Worm (Caenorhabditis elegans) whole organism, L1 larva: ENCODE measurements around the gene hex-2.

Source experiments
- aha-1 ChIP-seq: fragments of 150-350 bp; optimal IDR thresholded peaks from 2 replicates; lab custom pipeline; 2014; ENCODE audit warnings: missing biosample characterization, missing genetic modification characterization
- alr-1 ChIP-seq: fragments of 200-800 bp; sonication (Bioruptor generic); optimal IDR thresholded peaks from 2 replicates; lab custom pipeline; 2018; ENCODE audit warnings: borderline replicate concordance, mild to moderate bottlenecking, missing genetic modification characterization, missing compliant biosample characterization
- aly-2 ChIP-seq: fragments of 150-350 bp; optimal IDR thresholded peaks from 2 replicates; lab custom pipeline; 2014; ENCODE audit warnings: missing biosample characterization, missing genetic modification characterization
- ama-1 ChIP-seq: fragments of 150-350 bp; optimal IDR thresholded peaks from 2 replicates; lab custom pipeline; 2014
- blmp-1 ChIP-seq: fragments of 150-350 bp; optimal IDR thresholded peaks from 2 replicates; lab custom pipeline; 2014; ENCODE audit warnings: missing biosample characterization, missing genetic modification characterization
- ceh-63 ChIP-seq: fragments of 200-800 bp; sonication (Bioruptor generic); optimal IDR thresholded peaks from 2 replicates; lab custom pipeline; 2018; ENCODE audit warnings: mild to moderate bottlenecking, missing genetic modification characterization, missing compliant biosample characterization
- ceh-88 ChIP-seq: fragments of 200-800 bp; sonication (Bioruptor generic); IDR thresholded peaks from 2 replicates; pipeline ENCODE4 v1.3.6; 2022; ENCODE audit warnings: missing genetic modification characterization, missing compliant biosample characterization
- ceh-90 ChIP-seq: sonication (generic microtip); optimal IDR thresholded peaks from 2 replicates; lab custom pipeline; 2016; ENCODE audit warnings: missing genetic modification characterization, missing compliant biosample characterization
- ces-1 ChIP-seq: fragments of 150-350 bp; optimal IDR thresholded peaks from 2 replicates; lab custom pipeline; 2014; ENCODE audit warnings: missing biosample characterization, missing genetic modification reagents, missing genetic modification characterization
- dsc-1 ChIP-seq: sonication (generic microtip); optimal IDR thresholded peaks from 2 replicates; lab custom pipeline; 2016; ENCODE audit warnings: mild to moderate bottlenecking, missing genetic modification characterization, missing compliant biosample characterization
- efl-1 ChIP-seq, 4 experiments: fragments of 150-350 bp; optimal IDR thresholded peaks in 3 of 4; peaks in 1 of 4; 1 replicate in 1 of 4; 2 replicates in 3 of 4; lab custom pipeline; 2014; ENCODE audit warnings: missing biosample characterization in 2 of 4, missing genetic modification characterization in 2 of 4, missing genetic modification reagents in 2 of 4
- egl-13 ChIP-seq: sonication (generic microtip); optimal IDR thresholded peaks from 2 replicates; lab custom pipeline; 2016; ENCODE audit warnings: missing genotype, missing genetic modification reagents, missing genetic modification characterization, missing compliant biosample characterization
- egl-27 ChIP-seq, 2 experiments: fragments of 150-350 bp in 1 of 2; sonication (generic microtip); optimal IDR thresholded peaks; 3 replicates each; lab custom pipeline; 2017 to 2018; ENCODE audit warnings: missing biosample characterization in 2 of 2, missing genetic modification characterization in 2 of 2, missing genetic modification reagents in 2 of 2
- elt-2 ChIP-seq: sonication (generic microtip); optimal IDR thresholded peaks from 2 replicates; lab custom pipeline; 2016; ENCODE audit warnings: missing genetic modification characterization, mild to moderate bottlenecking, inconsistent platforms, missing compliant biosample characterization, missing genetic modification reagents
- fkh-10 ChIP-seq: sonication (generic microtip); optimal IDR thresholded peaks from 2 replicates; lab custom pipeline; 2017; ENCODE audit warnings: missing biosample characterization, missing genetic modification reagents, missing genetic modification characterization
- fkh-4 ChIP-seq: sonication (generic microtip); optimal IDR thresholded peaks from 2 replicates; lab custom pipeline; 2016; ENCODE audit warnings: missing compliant biosample characterization, missing genetic modification characterization, borderline replicate concordance
- hlh-4 ChIP-seq: sonication (generic microtip); optimal IDR thresholded peaks from 2 replicates; lab custom pipeline; 2016; ENCODE audit warnings: mild to moderate bottlenecking, missing genetic modification characterization, missing compliant biosample characterization
- hpl-2 ChIP-seq: fragments of 150-350 bp; optimal IDR thresholded peaks from 2 replicates; lab custom pipeline; 2014; ENCODE audit warnings: missing biosample characterization, missing genetic modification reagents, missing genetic modification characterization
- irx-1 ChIP-seq: sonication (generic microtip); optimal IDR thresholded peaks from 2 replicates; lab custom pipeline; 2016; ENCODE audit warnings: missing genetic modification characterization, missing compliant biosample characterization
- isw-1 ChIP-seq: fragments of 200-800 bp; sonication (Bioruptor generic); IDR thresholded peaks from 2 replicates; pipeline ENCODE4 v1.3.6; 2022; ENCODE audit warnings: missing genetic modification characterization, missing compliant biosample characterization
- lin-13 ChIP-seq: fragments of 150-350 bp; optimal IDR thresholded peaks from 2 replicates; lab custom pipeline; 2014; ENCODE audit warnings: missing biosample characterization, missing genetic modification reagents, missing genetic modification characterization
- lin-14 ChIP-seq: fragments of 200-800 bp; sonication (Bioruptor generic); optimal IDR thresholded peaks from 2 replicates; lab custom pipeline; 2018; ENCODE audit warnings: mild to moderate bottlenecking, missing genetic modification characterization, moderate library complexity, missing compliant biosample characterization
- lin-35 ChIP-seq, 2 experiments: fragments of 150-350 bp; optimal IDR thresholded peaks; 2 replicates each; lab custom pipeline; 2014; ENCODE audit warnings: missing biosample characterization in 2 of 2, missing genetic modification characterization in 2 of 2, missing genetic modification reagents in 2 of 2
- lir-3 ChIP-seq: sonication (generic microtip); optimal IDR thresholded peaks from 2 replicates; lab custom pipeline; 2016; ENCODE audit warnings: mild to moderate bottlenecking, missing genetic modification characterization, moderate library complexity, missing compliant biosample characterization; ENCODE audit not compliant: poor library complexity
- lsy-2 ChIP-seq, 2 experiments: fragments of 150-350 bp; optimal IDR thresholded peaks; 2 replicates each; lab custom pipeline; 2014; ENCODE audit warnings: missing biosample characterization in 2 of 2, missing genetic modification characterization in 2 of 2
- mdl-1 ChIP-seq, 2 experiments: fragments of 150-350 bp; optimal IDR thresholded peaks; 2 replicates each; lab custom pipeline; 2014 to 2017; ENCODE audit warnings: missing biosample characterization in 2 of 2, missing genetic modification characterization in 2 of 2, inconsistent platforms in 1 of 2
- mef-2 ChIP-seq: fragments of 150-350 bp; optimal IDR thresholded peaks from 2 replicates; lab custom pipeline; 2014; ENCODE audit warnings: missing biosample characterization, missing genetic modification characterization
- nhr-11 ChIP-seq: fragments of 150-350 bp; optimal IDR thresholded peaks from 2 replicates; lab custom pipeline; 2014; ENCODE audit warnings: missing biosample characterization, missing genetic modification characterization
- nhr-19 ChIP-seq: fragments of 200-800 bp; sonication (Bioruptor generic); conservative IDR thresholded peaks from 2 replicates; pipeline ENCODE4 v1.3.6; 2022; ENCODE audit warnings: missing genetic modification characterization, missing compliant biosample characterization
- nhr-20 ChIP-seq: sonication (generic microtip); optimal IDR thresholded peaks from 2 replicates; lab custom pipeline; 2016; ENCODE audit warnings: mild to moderate bottlenecking, missing genetic modification characterization, missing compliant biosample characterization
- nhr-237 ChIP-seq: fragments of 150-350 bp; optimal IDR thresholded peaks from 2 replicates; lab custom pipeline; 2014; ENCODE audit warnings: missing biosample characterization, missing genetic modification characterization
- nhr-28 ChIP-seq: fragments of 150-350 bp; optimal IDR thresholded peaks from 2 replicates; lab custom pipeline; 2014; ENCODE audit warnings: missing biosample characterization, missing genetic modification characterization
- nhr-71 ChIP-seq: sonication (generic microtip); optimal IDR thresholded peaks from 2 replicates; lab custom pipeline; 2016; ENCODE audit warnings: mild to moderate bottlenecking, missing genetic modification characterization, moderate library complexity, missing compliant biosample characterization
- nhr-76 ChIP-seq: sonication (generic microtip); optimal IDR thresholded peaks from 2 replicates; lab custom pipeline; 2017; ENCODE audit warnings: missing biosample characterization, missing genetic modification characterization
- nhr-77 ChIP-seq: fragments of 150-350 bp; optimal IDR thresholded peaks from 2 replicates; lab custom pipeline; 2014; ENCODE audit warnings: missing biosample characterization, missing genetic modification characterization
- nhr-84 ChIP-seq: sonication (generic microtip); optimal IDR thresholded peaks from 2 replicates; lab custom pipeline; 2017; ENCODE audit warnings: missing biosample characterization, missing genetic modification characterization
- nhr-85 ChIP-seq: sonication (generic microtip); peaks from one replicate; lab custom pipeline; 2016; ENCODE audit warnings: missing genetic modification characterization, inconsistent platforms, missing compliant biosample characterization
- pag-3 ChIP-seq: sonication (generic microtip); optimal IDR thresholded peaks from 2 replicates; lab custom pipeline; 2017; ENCODE audit warnings: missing genetic modification characterization, mild to moderate bottlenecking, missing compliant biosample characterization, antibody characterized with exemption, borderline replicate concordance; ENCODE audit not compliant: insufficient read depth
- pax-3 ChIP-seq: fragments of 200-800 bp; sonication (Bioruptor generic); optimal IDR thresholded peaks from 2 replicates; lab custom pipeline; 2018; ENCODE audit warnings: mild to moderate bottlenecking, missing genetic modification characterization, moderate library complexity, missing compliant biosample characterization
- pqm-1 ChIP-seq: sonication (generic microtip); optimal IDR thresholded peaks from 3 replicates; lab custom pipeline; 2017; ENCODE audit warnings: missing biosample characterization, missing genetic modification characterization
- rnt-1 ChIP-seq: sonication (generic microtip); optimal IDR thresholded peaks from 2 replicates; lab custom pipeline; 2016; ENCODE audit warnings: mild to moderate bottlenecking, missing genetic modification characterization, moderate library complexity, missing compliant biosample characterization
- snpc-4 ChIP-seq: fragments of 150-350 bp; optimal IDR thresholded peaks from 2 replicates; lab custom pipeline; 2014; ENCODE audit warnings: missing biosample characterization, missing genetic modification characterization
- sox-4 ChIP-seq: sonication (generic microtip); optimal IDR thresholded peaks from 2 replicates; lab custom pipeline; 2016; ENCODE audit warnings: missing genetic modification characterization, missing compliant biosample characterization
- sup-37 ChIP-seq: fragments of 200-800 bp; sonication (Bioruptor generic); optimal IDR thresholded peaks from 2 replicates; lab custom pipeline; 2018; ENCODE audit warnings: mild to moderate bottlenecking, missing genetic modification characterization, missing compliant biosample characterization
- tlp-1 ChIP-seq: fragments of 150-350 bp; optimal IDR thresholded peaks from 2 replicates; lab custom pipeline; 2014; ENCODE audit warnings: missing biosample characterization, missing genetic modification characterization
- unc-30 ChIP-seq: sonication (generic microtip); optimal IDR thresholded peaks from 2 replicates; lab custom pipeline; 2017; ENCODE audit warnings: missing biosample characterization, missing genetic modification characterization
- unc-86 ChIP-seq: sonication (generic microtip); optimal IDR thresholded peaks from 2 replicates; lab custom pipeline; 2016; ENCODE audit warnings: missing genetic modification characterization, missing compliant biosample characterization
- unc-98 ChIP-seq: fragments of 200-800 bp; sonication (Bioruptor generic); IDR thresholded peaks from 2 replicates; pipeline ENCODE4 v1.3.6; 2022; ENCODE audit warnings: missing genetic modification characterization, missing compliant biosample characterization
- vab-15 ChIP-seq: sonication (generic microtip); optimal IDR thresholded peaks from 2 replicates; lab custom pipeline; 2017; ENCODE audit warnings: missing genotype, mild to moderate bottlenecking, missing genetic modification characterization, missing compliant biosample characterization

hex-2 gene

DNA sequence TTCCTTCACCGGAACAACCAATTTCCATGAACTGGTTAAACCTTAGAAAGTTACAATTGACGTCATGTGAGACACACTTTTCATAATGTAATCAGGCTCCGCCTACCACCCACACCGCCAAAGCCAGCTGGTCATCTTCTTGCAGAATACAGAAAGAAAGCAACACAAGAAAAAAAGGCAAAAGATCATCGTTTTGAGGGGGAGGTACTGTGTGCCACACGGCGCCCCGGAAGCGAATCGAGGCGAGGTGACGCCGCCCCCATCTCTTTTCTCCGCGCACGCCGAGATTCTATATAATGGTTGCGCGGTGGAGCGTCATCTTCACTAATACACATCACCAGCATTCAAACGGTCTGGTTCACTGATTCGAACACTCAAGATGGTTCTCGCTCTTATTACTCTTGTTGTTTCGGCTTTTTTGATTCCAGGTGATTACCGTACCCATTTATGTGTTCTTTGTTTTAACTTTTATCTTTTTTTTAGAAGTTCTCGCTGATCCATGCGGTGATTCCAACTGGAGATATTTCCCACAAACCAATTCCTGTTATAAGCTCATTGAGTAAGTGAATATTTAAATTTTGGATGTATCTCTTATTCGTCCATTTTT is 45.7 kb downstream of the hex-2 start, which contains the start of gene clec-1 (continued):
- TF ChIP-seq lsy-2 (tag; optimal IDR thresholded peaks at IDR 0.05; lab: Kevin White, UChicago) (peak in 1 of 2 experiments; percentile 11), sox-4 (tag; lab: Kevin White, UChicago) (no peak), lin-13 (GFP tag; lab: Kevin White, UChicago) (no peak), nhr-11 (no peak), irx-1 (tag; lab: Kevin White, UChicago) (no peak), lir-3 (tag; lab: Kevin White, UChicago) (no peak), fkh-4 (tag; lab: Kevin White, UChicago) (no peak), unc-98 (GFP tag; lab: Robert Waterston, UW) (no peak), fkh-10 (GFP tag; lab: Kevin White, UChicago) (no peak)

ce11 chrV:5701106-5701505 is 46.9 kb downstream of the hex-2 start:
- no peak for TF ChIP-seq snpc-4 (tag; lab: Kevin White, UChicago)
- peak; percentile 11 for TF ChIP-seq nhr-19
- peak; percentile 84 for TF ChIP-seq blmp-1 (tag; lab: Kevin White, UChicago)
- no peak for TF ChIP-seq ceh-88 (GFP tag; lab: Robert Waterston, UW)
- no peak for TF ChIP-seq nhr-77 (tag; lab: Kevin White, UChicago)
- TF ChIP-seq nhr-20 (tag; lab: Kevin White, UChicago): peak; percentile 47
- no peak for TF ChIP-seq efl-1 (optimal IDR thresholded peaks at IDR 0.05; lab: Kevin White, UChicago)
- peak in 1 of 2 experiments; percentile 69 for TF ChIP-seq efl-1 (GFP tag; optimal IDR thresholded peaks at IDR 0.05 in 1 of 2; lab: Kevin White, UChicago)
- no peak for TF ChIP-seq aha-1 (tag; lab: Kevin White, UChicago)
- no peak for TF ChIP-seq tlp-1 (tag; lab: Kevin White, UChicago)
- no peak for TF ChIP-seq lin-35 (GFP tag; optimal IDR thresholded peaks at IDR 0.05; lab: Kevin White, UChicago)
- TF ChIP-seq hpl-2 (GFP tag; lab: Kevin White, UChicago): no peak
- TF ChIP-seq nhr-85 (tag; lab: Kevin White, UChicago): no peak
- no peak for TF ChIP-seq pax-3
- no peak for TF ChIP-seq hlh-4 (tag; lab: Kevin White, UChicago)
- TF ChIP-seq irx-1 (tag; lab: Kevin White, UChicago): no peak
- TF ChIP-seq isw-1: no peak
- TF ChIP-seq nhr-76: no peak
- peak; percentile 77 for TF ChIP-seq ama-1 (lab: Kevin White, UChicago)
- TF ChIP-seq unc-30 (tag; lab: Kevin White, UChicago): no peak
- no peak for TF ChIP-seq nhr-237 (tag; lab: Kevin White, UChicago)
- TF ChIP-seq ces-1 (GFP tag; lab: Kevin White, UChicago): no peak
- TF ChIP-seq mef-2 (tag; lab: Kevin White, UChicago): no peak
- no peak for TF ChIP-seq nhr-28 (tag; lab: Kevin White, UChicago)
- no peak for TF ChIP-seq egl-27 (tag; optimal IDR thresholded peaks at IDR 0.05; lab: Kevin White, UChicago)
- TF ChIP-seq unc-86 (tag; lab: Kevin White, UChicago): no peak
- no peak for TF ChIP-seq ceh-63
- no peak for TF ChIP-seq elt-2 (tag; lab: Kevin White, UChicago)
- no peak for TF ChIP-seq nhr-11
- no peak for TF ChIP-seq dsc-1 (tag; lab: Kevin White, UChicago)
- no peak for TF ChIP-seq alr-1 (tag; lab: Kevin White, UChicago)
- no peak for TF ChIP-seq aly-2 (tag; lab: Kevin White, UChicago)
- no peak for TF ChIP-seq fkh-10 (GFP tag; lab: Kevin White, UChicago)
- TF ChIP-seq nhr-84 (tag; lab: Kevin White, UChicago): no peak
- TF ChIP-seq lsy-2 (tag; optimal IDR thresholded peaks at IDR 0.05; lab: Kevin White, UChicago): peak; percentile 13 to 36
- no peak for TF ChIP-seq lir-3 (tag; lab: Kevin White, UChicago)
- no peak for TF ChIP-seq pag-3
- peak; percentile 28 for TF ChIP-seq nhr-71 (tag; lab: Kevin White, UChicago)
- TF ChIP-seq pqm-1 (tag; lab: Kevin White, UChicago): no peak
- TF ChIP-seq ceh-90 (tag; lab: Kevin White, UChicago): no peak
- no peak for TF ChIP-seq egl-13
- TF ChIP-seq lin-14 (GFP tag; lab: Kevin White, UChicago): peak; percentile 61
- no peak for TF ChIP-seq lin-13 (GFP tag; lab: Kevin White, UChicago)
- no peak for TF ChIP-seq mdl-1 (tag; optimal IDR thresholded peaks at IDR 0.05; lab: Kevin White, UChicago)
- TF ChIP-seq vab-15 (tag; lab: Kevin White, UChicago): no peak
- TF ChIP-seq rnt-1 (tag; lab: Kevin White, UChicago): no peak
- no peak for TF ChIP-seq sup-37 (GFP tag; lab: Kevin White, UChicago)
